Fruit fly (Drosophila melanogaster): Measurements from ENCODE around the gene gdl-ORF39.

gdl-ORF39 gene

DNA sequence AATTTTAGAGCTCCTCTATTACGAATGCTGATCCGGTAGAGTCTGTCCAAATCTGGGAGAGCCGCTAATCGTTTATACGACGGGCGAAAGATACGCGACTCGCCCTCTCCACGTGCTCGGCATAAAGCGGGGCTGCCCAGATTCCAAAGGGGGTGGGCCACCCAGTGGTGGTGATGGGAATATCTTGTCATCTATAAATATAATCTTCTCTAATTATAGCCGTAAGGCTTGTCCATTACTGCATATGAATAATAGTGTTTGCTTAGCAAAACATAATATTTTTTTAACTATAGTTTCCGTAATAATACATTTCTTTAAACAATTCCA is 7.6 kb upstream of the gdl-ORF39 start:
- peak; percentile 10 for TF ChIP-seq CG6854 (GFP tag; optimal IDR thresholded peaks at IDR 0.05)
- no peak for TF ChIP-seq jumu (GFP tag; optimal IDR thresholded peaks at IDR 0.05)
- TF ChIP-seq Lhr (GFP tag; optimal IDR thresholded peaks at IDR 0.05), result no peak
- TF ChIP-seq CG11085 (GFP tag; IDR thresholded peaks at IDR 0.05), result no peak
- TF ChIP-seq CG2712 (tag; optimal IDR thresholded peaks at IDR 0.05), result no peak
- TF ChIP-seq Nf-YB (GFP tag; optimal IDR thresholded peaks at IDR 0.05), result no peak
- no peak for TF ChIP-seq zen2 (GFP tag; IDR thresholded peaks at IDR 0.05; ENCODE audit: partially characterized antibody)
- no peak for TF ChIP-seq Aef1 (GFP tag; IDR thresholded peaks at IDR 0.05)
- no peak for TF ChIP-seq CG15514 (GFP tag; optimal IDR thresholded peaks at IDR 0.05)
- TF ChIP-seq cwo (GFP tag; optimal IDR thresholded peaks at IDR 0.05), result peak; percentile 69
- TF ChIP-seq lilli (GFP tag; optimal IDR thresholded peaks at IDR 0.05), result peak; percentile 10
- no peak for TF ChIP-seq mld (GFP tag; IDR thresholded peaks at IDR 0.05; ENCODE audit: partially characterized antibody)
- no peak for TF ChIP-seq schlank (tag; optimal IDR thresholded peaks at IDR 0.05)
- TF ChIP-seq Hand (GFP tag; optimal IDR thresholded peaks at IDR 0.05), result no peak
- no peak for TF ChIP-seq aop (GFP tag; IDR thresholded peaks at IDR 0.05)
- TF ChIP-seq MBD-R2 (GFP tag; IDR thresholded peaks at IDR 0.05), result no peak
- peak; percentile 21; the same call in 1 of the 2 replicates for TF ChIP-seq CG32532 (GFP tag; IDR thresholded peaks at IDR 0.05)
- no peak for TF ChIP-seq CG10366 (GFP tag; IDR thresholded peaks at IDR 0.05)
- no peak for TF ChIP-seq H2.0 (GFP tag; IDR thresholded peaks at IDR 0.05)
- no peak for TF ChIP-seq CG2116 (GFP tag; optimal IDR thresholded peaks at IDR 0.05)
- TF ChIP-seq sug (tag; optimal IDR thresholded peaks at IDR 0.05), result no peak
- TF ChIP-seq BEAF-32 (GFP tag; optimal IDR thresholded peaks at IDR 0.05), result no peak
- no peak for TF ChIP-seq sna (GFP tag; IDR thresholded peaks at IDR 0.05; ENCODE audit: partially characterized antibody)
- peak; percentile 6 for TF ChIP-seq gem (tag; optimal IDR thresholded peaks at IDR 0.05)
- no peak for TF ChIP-seq fd102C (GFP tag; optimal IDR thresholded peaks at IDR 0.05)
- no peak for TF ChIP-seq CTCF (GFP tag; optimal IDR thresholded peaks at IDR 0.05)
- TF ChIP-seq CG8765 (GFP tag; IDR thresholded peaks at IDR 0.05), result no peak
- no peak for TF ChIP-seq CG8089 (GFP tag; optimal IDR thresholded peaks at IDR 0.05)
- no peak for TF ChIP-seq CG15601 (tag; optimal IDR thresholded peaks at IDR 0.05)
- no peak for TF ChIP-seq CG1647 (GFP tag; optimal IDR thresholded peaks at IDR 0.05)
- no peak for TF ChIP-seq sc (optimal IDR thresholded peaks at IDR 0.05)
- no peak for TF ChIP-seq sc (GFP tag; optimal IDR thresholded peaks at IDR 0.05)
- TF ChIP-seq HLH54F (GFP tag; optimal IDR thresholded peaks at IDR 0.05), result no peak
- TF ChIP-seq CG18599 (GFP tag; optimal IDR thresholded peaks at IDR 0.05), result peak; percentile 34
- TF ChIP-seq dan (GFP tag; IDR thresholded peaks at IDR 0.05), result no peak
- peak; percentile 14 for TF ChIP-seq CG12769 (tag; optimal IDR thresholded peaks at IDR 0.05)
- no peak for TF ChIP-seq CG10274 (GFP tag; optimal IDR thresholded peaks at IDR 0.05)
- no peak for TF ChIP-seq CG6765 (GFP tag; optimal IDR thresholded peaks at IDR 0.05)
- TF ChIP-seq ash1 (GFP tag; optimal IDR thresholded peaks at IDR 0.05), result no peak
- TF ChIP-seq psq (GFP tag; optimal IDR thresholded peaks at IDR 0.05), result no peak
- 0 out of 3 replicates have a peak, but pooled peaks have one; percentile 7 for TF ChIP-seq row (GFP tag; IDR thresholded peaks at IDR 0.05)
- peak; percentile 30 for TF ChIP-seq CG10543 (GFP tag; optimal IDR thresholded peaks at IDR 0.05)
- no peak for TF ChIP-seq kah (GFP tag; optimal IDR thresholded peaks at IDR 0.05)
- no peak for TF ChIP-seq CG13287 (GFP tag; IDR thresholded peaks at IDR 0.05; ENCODE audit: partially characterized antibody)
- no peak for TF ChIP-seq luna (GFP tag; optimal IDR thresholded peaks at IDR 0.05)
- TF ChIP-seq CG10979 (tag; optimal IDR thresholded peaks at IDR 0.05), result no peak
- TF ChIP-seq Med (GFP tag), result peak; percentile 29
- peak; percentile 4 for TF ChIP-seq B-H2 (GFP tag; optimal IDR thresholded peaks at IDR 0.05)
- 0 out of 2 replicates have a peak, but pooled peaks have one; percentile 36 for TF ChIP-seq CG42726 (GFP tag; IDR thresholded peaks at IDR 0.05; ENCODE audit: partially characterized antibody)
- TF ChIP-seq Poxn (GFP tag; IDR thresholded peaks at IDR 0.05), result no peak
- no peak for TF ChIP-seq toy (GFP tag; IDR thresholded peaks at IDR 0.05)
- TF ChIP-seq exex (tag; optimal IDR thresholded peaks at IDR 0.05), result peak; percentile 77

All from whole organism, embryonic.